Worm (Caenorhabditis elegans): Measurements from ENCODE around the gene Y113G7A.22.

Y113G7A.22 gene

DNA sequence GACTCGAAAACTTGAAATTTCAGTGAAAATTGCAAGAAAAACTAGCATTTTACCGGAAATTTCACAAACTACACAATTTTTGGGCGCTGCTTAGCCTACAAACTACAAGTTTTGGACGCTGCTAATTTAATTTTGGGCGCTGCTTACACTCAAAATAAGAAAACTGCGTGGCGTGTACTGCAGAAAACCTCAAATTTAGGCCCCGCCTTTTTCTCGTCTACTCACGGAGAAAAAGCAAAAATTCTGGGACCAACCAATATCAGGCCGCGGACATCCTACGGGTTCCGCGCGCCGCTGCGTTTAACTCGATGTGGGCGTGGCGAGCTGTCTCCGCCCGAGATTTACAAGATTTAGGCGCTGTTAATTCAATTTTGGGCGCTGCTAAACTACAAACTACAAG, 46.8 kb downstream of the Y113G7A.22 start (continued):
- TF ChIP-seq pbrm-1 (GFP tag; IDR thresholded peaks at IDR 0.05): peak; percentile 93
- 0 out of 2 replicates have a peak, but pooled peaks have one; percentile 14 for TF ChIP-seq Y79H2A.3 (GFP tag; conservative IDR thresholded peaks at IDR 0.05)
- peak; percentile 44; the same call in 1 of the 2 replicates for TF ChIP-seq attf-3 (GFP tag; conservative IDR thresholded peaks at IDR 0.05)
- 0 out of 2 replicates have a peak, but pooled peaks have one; percentile 58 for TF ChIP-seq F37B4.10 (GFP tag; IDR thresholded peaks at IDR 0.05)
- TF ChIP-seq snpc-1.1 (tag; optimal IDR thresholded peaks at IDR 0.05; ENCODE audit: insufficient read depth): peak; percentile 91
- peak; percentile 88 for TF ChIP-seq snpc-4 (GFP tag; optimal IDR thresholded peaks at IDR 0.05)
- peak; percentile 56 to 95 (median 90) for TF ChIP-seq snpc-4 (tag; optimal IDR thresholded peaks at IDR 0.05)
- peak; percentile 63 for TF ChIP-seq rcor-1 (GFP tag; IDR thresholded peaks at IDR 0.05)

DNA sequence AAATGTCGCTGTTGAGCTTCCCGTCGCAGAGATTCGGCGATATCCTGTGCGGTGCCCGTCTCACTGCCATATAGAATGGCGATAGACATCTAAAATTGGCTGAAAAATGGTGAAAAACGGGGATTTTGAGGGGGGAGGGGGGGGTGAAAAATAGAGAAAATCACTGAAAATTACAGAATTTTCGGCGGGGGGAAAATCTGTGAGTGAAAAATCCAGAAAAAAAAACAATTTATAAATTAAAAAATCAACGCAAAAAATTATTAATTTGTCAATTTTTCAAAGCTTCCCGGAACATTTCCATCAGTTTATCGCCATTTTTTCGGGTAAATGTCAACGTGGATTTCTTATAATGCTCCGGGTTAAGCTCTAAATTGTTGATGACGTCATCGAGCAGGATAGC, 47.5 kb downstream of the Y113G7A.22 start, which contains the start of gene fre-1:
TSS of gene fre-1 (minus strand) at position 101 of the 400 bp plus-strand sequence.
- TF ChIP-seq K11D2.4 (GFP tag; IDR thresholded peaks at IDR 0.05) (no peak), dpl-1 (GFP tag; optimal IDR thresholded peaks at IDR 0.05) (no peak), F49E8.2 (tag; optimal IDR thresholded peaks at IDR 0.05; ENCODE audit: insufficient read depth) (no peak)

Data from whole organism, young adult.